Fruit fly (Drosophila melanogaster): ENCODE results near the gene Tango1.

Gene Tango1

DNA sequence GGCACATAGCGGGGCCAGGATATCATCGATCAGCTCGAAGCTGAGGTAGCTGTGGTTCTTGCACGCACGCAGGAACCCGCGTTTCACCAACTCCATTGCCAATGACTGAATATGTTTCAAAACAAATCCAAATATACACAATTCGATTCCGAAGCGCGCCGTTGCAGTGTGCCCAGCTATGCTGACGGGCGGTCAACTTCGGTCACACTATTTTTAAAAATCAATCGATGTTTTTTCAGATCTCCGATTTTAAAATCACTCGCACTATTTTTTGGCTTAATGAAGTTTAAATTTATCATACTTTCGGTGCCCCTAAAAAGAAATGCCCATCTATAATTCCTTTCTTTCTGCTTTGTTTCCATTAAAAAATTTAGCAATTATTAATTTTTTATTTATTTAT, 28.3 kb downstream of the Tango1 start, which contains the start of gene Nse1:
Gene Nse1 (minus strand): TSS at position 173 of the 400 bp plus-strand sequence.
- TF ChIP-seq CG32121 (GFP tag; IDR thresholded peaks at IDR 0.05) (no peak), CG9948 (tag; optimal IDR thresholded peaks at IDR 0.05) (no peak), CG15710 (tag; optimal IDR thresholded peaks at IDR 0.05) (no peak), CG4496 (GFP tag; IDR thresholded peaks at IDR 0.05) (no peak), CG10348 (GFP tag; IDR thresholded peaks at IDR 0.05) (no peak), EcR (GFP tag; optimal IDR thresholded peaks at IDR 0.05) (no peak), CG17806 (tag; optimal IDR thresholded peaks at IDR 0.05) (no peak), Pif1A (GFP tag; optimal IDR thresholded peaks at IDR 0.05) (no peak), CG12605 (GFP tag; IDR thresholded peaks at IDR 0.05) (no peak), CG8159 (tag; optimal IDR thresholded peaks at IDR 0.05) (no peak)

DNA sequence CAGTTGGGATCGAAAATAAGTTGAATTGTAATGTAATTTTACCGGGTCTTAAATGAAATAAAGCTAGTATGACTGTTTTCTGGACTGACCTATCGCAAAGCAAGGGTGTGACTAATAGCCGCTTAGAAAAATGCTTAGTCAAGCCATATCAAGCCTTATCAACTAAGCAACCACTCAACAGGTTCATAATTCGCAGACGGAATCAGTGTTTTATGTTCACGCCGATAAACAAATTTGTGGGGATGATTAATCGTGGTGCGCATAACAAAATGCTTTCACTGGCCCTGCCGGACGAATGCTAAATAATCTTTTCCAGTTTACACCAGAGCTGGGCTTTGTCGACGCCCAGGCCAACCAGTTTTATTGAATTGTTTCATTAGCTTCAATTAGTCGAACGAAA, 33.7 kb downstream of the Tango1 start:
- no peak for TF ChIP-seq Pif1B (GFP tag; optimal IDR thresholded peaks at IDR 0.05)

DNA sequence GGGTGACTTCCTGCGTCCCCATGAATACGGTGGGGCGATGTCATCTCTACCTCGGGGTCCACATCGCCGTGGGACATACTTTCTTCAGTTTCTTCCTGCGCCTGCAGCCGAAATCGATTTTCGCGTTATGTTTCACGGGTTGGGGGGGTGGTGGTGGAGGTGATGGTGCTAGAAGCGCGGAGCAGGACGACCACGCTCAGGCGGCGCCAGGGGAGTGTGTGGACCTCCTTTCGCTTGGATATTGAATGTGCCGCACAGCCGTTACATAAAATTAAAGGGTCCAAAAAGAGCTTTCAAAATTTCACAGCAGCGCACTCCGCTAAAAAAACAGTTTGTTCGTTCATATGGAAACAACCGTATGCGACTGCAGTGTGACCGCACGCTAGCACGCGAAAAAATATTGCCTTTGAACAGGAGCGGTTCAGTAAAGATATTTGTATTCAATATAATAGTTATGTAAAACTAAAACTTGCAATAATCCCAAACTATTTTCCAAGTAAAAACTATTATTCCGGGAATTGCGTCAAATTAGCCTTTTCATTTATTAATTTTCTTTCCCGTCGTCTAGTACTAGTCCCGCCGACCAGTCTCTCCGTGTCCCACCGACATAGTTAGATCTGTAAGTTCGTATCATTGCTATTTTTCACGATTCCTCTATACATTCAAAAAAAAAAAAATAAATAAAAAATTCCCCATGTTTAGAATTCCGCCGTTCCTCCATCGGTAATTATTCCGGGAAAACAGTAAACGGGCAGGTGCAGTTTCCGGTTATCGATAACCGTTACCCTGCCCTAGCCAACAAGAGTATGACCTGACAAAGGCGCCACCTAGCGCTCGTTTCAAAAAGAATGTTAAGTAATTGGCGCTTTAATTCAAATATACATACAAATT, 35.0 kb downstream of the Tango1 start, which contains the start of gene Nhe3:
Gene Nhe3 (minus strand): TSS at position 373 of the 891 bp plus-strand sequence.
- peak; percentile 77 for TF ChIP-seq CG4496 (GFP tag; IDR thresholded peaks at IDR 0.05)
- TF ChIP-seq CG32121 (GFP tag; IDR thresholded peaks at IDR 0.05), result peak; percentile 68
- peak; percentile 54 for TF ChIP-seq CG17806 (tag; optimal IDR thresholded peaks at IDR 0.05)
- TF ChIP-seq Pif1B (GFP tag; optimal IDR thresholded peaks at IDR 0.05), result peak; percentile 21
- peak; percentile 79 for TF ChIP-seq Snoo (tag; optimal IDR thresholded peaks at IDR 0.05)
- TF ChIP-seq CG12605 (GFP tag; IDR thresholded peaks at IDR 0.05), result peak; percentile 55; the same call in 1 of the 2 replicates
- TF ChIP-seq CG9948 (tag; optimal IDR thresholded peaks at IDR 0.05), result no peak
- peak; percentile 78 for TF ChIP-seq fd96Ca (GFP tag; IDR thresholded peaks at IDR 0.05)
- no peak for TF ChIP-seq CG8301 (tag; optimal IDR thresholded peaks at IDR 0.05)
- peak; percentile 19; the same call in 1 of the 2 replicates for TF ChIP-seq rn (GFP tag; IDR thresholded peaks at IDR 0.05)
- no peak for TF ChIP-seq EcR (GFP tag; optimal IDR thresholded peaks at IDR 0.05)
- TF ChIP-seq Ets98B (GFP tag; IDR thresholded peaks at IDR 0.05), result peak; percentile 70
- TF ChIP-seq CG15710 (tag; optimal IDR thresholded peaks at IDR 0.05), result peak; percentile 65
- TF ChIP-seq Pif1A (GFP tag; optimal IDR thresholded peaks at IDR 0.05), result peak; percentile 34

DNA sequence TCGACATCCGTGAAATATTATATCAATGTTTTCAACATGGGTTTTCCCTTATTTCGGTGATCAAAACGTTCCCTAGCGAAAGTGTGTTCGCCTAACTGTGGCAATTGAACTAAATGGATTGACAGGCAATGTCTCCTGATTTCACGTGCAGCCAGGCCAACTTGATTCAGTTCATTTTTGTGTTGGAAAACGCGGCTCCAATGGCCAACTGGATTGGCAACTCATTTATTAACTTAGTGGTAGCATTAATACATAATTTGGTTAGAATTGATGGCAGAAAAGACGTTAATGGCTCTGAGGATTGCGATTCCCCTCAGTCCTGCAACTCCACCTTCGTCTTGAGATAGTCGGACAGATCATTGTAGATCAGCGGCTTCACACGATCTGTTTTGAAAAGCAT, 37.4 kb downstream of the Tango1 start, which contains the start of gene CG11327:
Gene CG11327 (minus strand): TSS at position 101 of the 400 bp plus-strand sequence.
- TF ChIP-seq D1 (tag; optimal IDR thresholded peaks at IDR 0.05), result no peak
- no peak for TF ChIP-seq CG15710 (tag; optimal IDR thresholded peaks at IDR 0.05)
- TF ChIP-seq Ets98B (GFP tag; IDR thresholded peaks at IDR 0.05), result no peak
- no peak for TF ChIP-seq CG8159 (tag; optimal IDR thresholded peaks at IDR 0.05)
- no peak for TF ChIP-seq CG17806 (tag; optimal IDR thresholded peaks at IDR 0.05)
- no peak for TF ChIP-seq CG14655 (GFP tag; optimal IDR thresholded peaks at IDR 0.05)
- no peak for TF ChIP-seq CG12605 (GFP tag; IDR thresholded peaks at IDR 0.05)
- no peak for TF ChIP-seq Snoo (tag; optimal IDR thresholded peaks at IDR 0.05)
- no peak for TF ChIP-seq Pif1B (GFP tag; optimal IDR thresholded peaks at IDR 0.05)
- TF ChIP-seq Pif1A (GFP tag; optimal IDR thresholded peaks at IDR 0.05), result no peak
- TF ChIP-seq EcR (GFP tag; optimal IDR thresholded peaks at IDR 0.05), result no peak
- TF ChIP-seq gl (tag; optimal IDR thresholded peaks at IDR 0.05), result no peak
- no peak for TF ChIP-seq CG10348 (GFP tag; IDR thresholded peaks at IDR 0.05)
- TF ChIP-seq CG34367 (tag; optimal IDR thresholded peaks at IDR 0.05), result no peak
- TF ChIP-seq rn (GFP tag; IDR thresholded peaks at IDR 0.05), result no peak

DNA sequence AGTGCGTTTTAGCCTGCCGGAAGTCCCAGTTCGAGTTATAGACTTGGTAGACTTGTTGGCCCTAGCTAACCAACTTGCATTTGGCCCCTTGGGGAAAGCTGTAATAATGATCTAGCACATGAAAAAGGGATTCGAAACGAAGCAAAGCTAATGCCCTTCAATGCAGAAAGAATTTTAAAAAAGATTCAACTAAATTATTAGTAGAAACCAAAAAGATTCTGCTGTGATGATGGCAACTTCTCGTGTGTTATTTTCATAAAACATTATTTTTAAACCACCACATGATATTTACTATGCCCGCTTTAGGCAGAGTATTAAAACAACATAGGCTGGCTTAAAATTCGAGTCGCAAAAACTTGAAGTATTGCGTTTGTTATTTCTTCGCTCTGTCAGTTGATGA, 42.9 kb downstream of the Tango1 start:
- TF ChIP-seq CG9948 (tag; optimal IDR thresholded peaks at IDR 0.05), result peak; percentile 25
- peak; percentile 14 for TF ChIP-seq CG34367 (tag; optimal IDR thresholded peaks at IDR 0.05)
- TF ChIP-seq CG14655 (GFP tag; optimal IDR thresholded peaks at IDR 0.05), result peak; percentile 59
- TF ChIP-seq CG8159 (tag; optimal IDR thresholded peaks at IDR 0.05), result peak; percentile 4
- peak; percentile 1 for TF ChIP-seq CG15710 (tag; optimal IDR thresholded peaks at IDR 0.05)
- TF ChIP-seq EcR (GFP tag; optimal IDR thresholded peaks at IDR 0.05), result no peak
- TF ChIP-seq CG8301 (tag; optimal IDR thresholded peaks at IDR 0.05), result peak; percentile 30
- TF ChIP-seq CG17806 (tag; optimal IDR thresholded peaks at IDR 0.05), result peak; percentile 33
- TF ChIP-seq D1 (tag; optimal IDR thresholded peaks at IDR 0.05), result no peak
- no peak for TF ChIP-seq CG12605 (GFP tag; IDR thresholded peaks at IDR 0.05)
- peak; percentile 22 for TF ChIP-seq Pif1A (GFP tag; optimal IDR thresholded peaks at IDR 0.05)

DNA sequence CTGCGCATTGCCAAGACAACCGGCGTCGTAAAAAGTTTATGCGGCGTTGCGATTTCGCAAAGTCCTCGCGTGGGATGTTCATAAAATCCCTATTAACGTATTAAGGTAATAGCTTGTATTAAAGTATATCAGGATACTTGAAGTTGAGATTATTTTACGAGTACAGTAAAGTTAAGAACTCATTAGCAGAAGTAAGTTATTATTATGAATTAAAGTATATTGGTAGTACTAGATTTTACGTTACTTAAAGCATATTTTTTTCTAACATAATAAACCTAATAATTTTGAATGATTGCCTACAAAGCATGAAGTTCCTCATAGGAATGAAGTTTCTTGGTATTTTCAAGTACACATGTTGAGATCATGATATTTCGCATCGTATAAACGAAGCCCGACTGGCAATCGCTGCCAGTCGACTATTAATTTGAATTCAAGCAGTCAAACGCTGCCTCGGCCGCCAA, 44.6 kb downstream of the Tango1 start:
- TF ChIP-seq Ets98B (GFP tag; IDR thresholded peaks at IDR 0.05) (no peak), rn (GFP tag; IDR thresholded peaks at IDR 0.05) (no peak), CG32121 (GFP tag; IDR thresholded peaks at IDR 0.05) (no peak), CG34367 (tag; optimal IDR thresholded peaks at IDR 0.05) (peak; percentile 66), CG9948 (tag; optimal IDR thresholded peaks at IDR 0.05) (peak; percentile 69), CG13204 (GFP tag; optimal IDR thresholded peaks at IDR 0.05) (peak; percentile 55), CG4496 (GFP tag; IDR thresholded peaks at IDR 0.05) (0 out of 3 replicates have a peak, but pooled peaks have one; percentile 59), CG8301 (tag; optimal IDR thresholded peaks at IDR 0.05) (peak; percentile 81), Pif1B (GFP tag; optimal IDR thresholded peaks at IDR 0.05) (peak; percentile 39), Pif1A (GFP tag; optimal IDR thresholded peaks at IDR 0.05) (peak; percentile 65), fd96Ca (GFP tag; IDR thresholded peaks at IDR 0.05) (peak; percentile 30; the same call in 1 of the 3 replicates), CG8159 (tag; optimal IDR thresholded peaks at IDR 0.05) (peak; percentile 83), D1 (tag; optimal IDR thresholded peaks at IDR 0.05) (peak; percentile 43), EcR (GFP tag; optimal IDR thresholded peaks at IDR 0.05) (no peak), CG15710 (tag; optimal IDR thresholded peaks at IDR 0.05) (peak; percentile 77), Snoo (tag; optimal IDR thresholded peaks at IDR 0.05) (peak; percentile 44), CG17806 (tag; optimal IDR thresholded peaks at IDR 0.05) (peak; percentile 52), CG10348 (GFP tag; IDR thresholded peaks at IDR 0.05) (no peak), CG12605 (GFP tag; IDR thresholded peaks at IDR 0.05) (0 out of 2 replicates have a peak, but pooled peaks have one; percentile 23), CG14655 (GFP tag; optimal IDR thresholded peaks at IDR 0.05) (peak; percentile 86), gl (tag; optimal IDR thresholded peaks at IDR 0.05) (no peak)
